Worm (Caenorhabditis elegans): ENCODE results near the gene T10B5.8.

DNA sequence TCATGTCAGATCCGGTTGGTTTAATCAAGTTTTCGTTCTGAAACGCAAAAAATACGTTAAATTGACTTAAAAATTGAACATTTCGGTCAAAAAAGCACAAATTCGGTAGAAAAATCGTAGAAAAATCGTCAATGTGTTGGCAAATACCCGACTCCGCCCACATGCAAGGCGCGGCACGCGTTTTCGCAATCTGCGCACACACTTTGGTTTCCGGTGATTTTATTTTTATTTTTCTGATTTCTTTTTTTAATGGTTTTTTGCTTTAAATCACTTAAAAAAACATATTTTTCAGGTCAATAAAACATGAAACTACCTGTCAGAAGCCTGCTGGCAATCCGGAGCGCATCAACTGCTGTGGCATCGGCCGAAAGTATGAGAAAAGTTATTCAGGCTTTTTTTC, 20.6 kb upstream of the T10B5.8 start, which contains the start of the genes gly-7 and mrpl-39:
- TF ChIP-seq ceh-13 (GFP tag; optimal IDR thresholded peaks at IDR 0.05) = no peak
- peak; percentile 10 for TF ChIP-seq ceh-36 (tag; optimal IDR thresholded peaks at IDR 0.05)
- TF ChIP-seq flt-1 (GFP tag; IDR thresholded peaks at IDR 0.05) = peak; percentile 60; the same call in 1 of the 2 replicates
- no peak for TF ChIP-seq hnd-1 (tag; optimal IDR thresholded peaks at IDR 0.05)
- peak; percentile 70 for TF ChIP-seq pes-1 (GFP tag; IDR thresholded peaks at IDR 0.05)
- no peak for TF ChIP-seq ama-1 (optimal IDR thresholded peaks at IDR 0.05)
